Fruit fly (Drosophila melanogaster) whole organism, embryonic: Measurements from ENCODE around the gene CG12310.

Source experiments
- Awh ChIP-seq: fragments of 200-800 bp; sonication (Bioruptor generic); IDR thresholded peaks from 2 replicates; pipeline ENCODE4, ENCODE4 v1.3.6; 2022; ENCODE audit warnings: missing biosample characterization, missing genetic modification characterization
- Bgb ChIP-seq: fragments of 200-800 bp; sonication (Bioruptor generic); IDR thresholded peaks from 2 replicates; pipeline ENCODE4 v1.3.6; 2022; ENCODE audit warnings: missing biosample characterization, missing genetic modification characterization; ENCODE audit not compliant: partially characterized antibody
- CG10147 ChIP-seq: fragments of 200-800 bp; sonication (Bioruptor generic); optimal IDR thresholded peaks from 2 replicates; lab custom pipeline; 2019; ENCODE audit warnings: missing biosample characterization, mild to moderate bottlenecking, missing genetic modification characterization, moderate library complexity
- CG10366 ChIP-seq: fragments of 200-800 bp; sonication (Bioruptor generic); IDR thresholded peaks from 2 replicates; pipeline ENCODE4 v1.3.6; 2022; ENCODE audit warnings: missing biosample characterization, missing genetic modification characterization
- CG10959 ChIP-seq: fragments of 200-800 bp; sonication (Bioruptor generic); IDR thresholded peaks from 2 replicates; pipeline ENCODE4 v1.3.6; 2022; ENCODE audit warnings: missing biosample characterization, missing genetic modification characterization
- CG11093 ChIP-seq: fragments of 200-800 bp; sonication (Bioruptor generic); IDR thresholded peaks from 3 replicates; pipeline ENCODE4 v1.3.6; 2022; ENCODE audit warnings: missing biosample characterization, missing genetic modification characterization
- CG11456 ChIP-seq: fragments of 200-800 bp; sonication (Bioruptor generic); IDR thresholded peaks from 3 replicates; pipeline ENCODE4 v1.3.6; 2022; ENCODE audit warnings: missing biosample characterization, missing genetic modification characterization
- CG12659 ChIP-seq: fragments of 200-800 bp; sonication (Bioruptor generic); optimal IDR thresholded peaks from 3 replicates; lab custom pipeline; 2017; ENCODE audit warnings: mild to moderate bottlenecking, missing biosample characterization, missing genetic modification reagents, missing genetic modification characterization
- CG14014 ChIP-seq: fragments of 200-800 bp; sonication (Bioruptor generic); IDR thresholded peaks from 2 replicates; pipeline ENCODE4 v1.3.6; 2022; ENCODE audit warnings: missing biosample characterization, missing genetic modification characterization
- CG14860 ChIP-seq: fragments of 200-800 bp; sonication (Bioruptor generic); IDR thresholded peaks from 3 replicates; pipeline ENCODE4 v1.3.6; 2022; ENCODE audit warnings: missing biosample characterization, missing genetic modification characterization; ENCODE audit not compliant: partially characterized antibody
- CG1529 ChIP-seq: fragments of 200-800 bp; sonication (Bioruptor generic); optimal IDR thresholded peaks from 3 replicates; lab custom pipeline; 2018; ENCODE audit warnings: missing biosample characterization, missing genetic modification characterization
- CG2875 ChIP-seq: fragments of 200-800 bp; sonication (Bioruptor generic); optimal IDR thresholded peaks from 2 replicates; lab custom pipeline; 2017; ENCODE audit warnings: missing biosample characterization, mild to moderate bottlenecking, missing genetic modification characterization, missing genetic modification reagents
- CG42726 ChIP-seq: fragments of 200-800 bp; sonication (Bioruptor generic); IDR thresholded peaks from 2 replicates; pipeline ENCODE4 v1.3.6; 2022; ENCODE audit warnings: missing biosample characterization, missing genetic modification characterization; ENCODE audit not compliant: partially characterized antibody
- CG9609 ChIP-seq: fragments of 200-800 bp; sonication (Bioruptor generic); optimal IDR thresholded peaks from 3 replicates; lab custom pipeline; 2016; ENCODE audit warnings: missing biosample characterization, missing genetic modification characterization
- CG9727 ChIP-seq: fragments of 200-800 bp; sonication (Bioruptor generic); optimal IDR thresholded peaks from 3 replicates; lab custom pipeline; 2017; ENCODE audit warnings: missing biosample characterization, mild to moderate bottlenecking, missing genetic modification characterization
- E2f2 ChIP-seq: fragments of 200-800 bp; sonication (Bioruptor generic); IDR thresholded peaks from 2 replicates; pipeline ENCODE4 v1.3.6; 2022; ENCODE audit warnings: missing biosample characterization, missing genetic modification characterization
- GATAe ChIP-seq: fragments of 200-800 bp; sonication (Bioruptor generic); conservative IDR thresholded peaks from 2 replicates; pipeline ENCODE4 v1.3.6; 2022; ENCODE audit warnings: missing biosample characterization, missing genetic modification characterization
- HHEX ChIP-seq: fragments of 200-800 bp; sonication (Bioruptor generic); optimal IDR thresholded peaks from 3 replicates; lab custom pipeline; 2017; ENCODE audit warnings: missing biosample characterization, mild to moderate bottlenecking, missing genetic modification characterization, missing genetic modification reagents
- Hr51 ChIP-seq, 2 experiments: fragments of 200-800 bp; sonication (Bioruptor generic); optimal IDR thresholded peaks; 2 replicates in 1 of 2; 3 replicates in 1 of 2; lab custom pipeline; 2016 to 2018; ENCODE audit warnings: missing biosample characterization in 2 of 2, missing genetic modification characterization in 2 of 2, mild to moderate bottlenecking in 1 of 2, moderate library complexity in 1 of 2
- Lhr ChIP-seq: fragments of 200-800 bp; sonication (Bioruptor generic); optimal IDR thresholded peaks from 3 replicates; lab custom pipeline; 2017; ENCODE audit warnings: mild to moderate bottlenecking, missing biosample characterization, missing genetic modification reagents, missing genetic modification characterization
- Lim3 ChIP-seq: fragments of 200-800 bp; sonication (Bioruptor generic); IDR thresholded peaks from 2 replicates; pipeline ENCODE4 v1.3.6; 2022; ENCODE audit warnings: missing biosample characterization, missing genetic modification characterization
- Mes4 ChIP-seq: fragments of 200-800 bp; sonication (Bioruptor generic); optimal IDR thresholded peaks from 2 replicates; lab custom pipeline; 2016; ENCODE audit warnings: missing biosample characterization, missing genetic modification characterization
- Myb ChIP-seq: fragments of 200-800 bp; sonication (Bioruptor generic); optimal IDR thresholded peaks from 2 replicates; lab custom pipeline; 2016; ENCODE audit warnings: missing biosample characterization, missing genetic modification characterization
- NFAT ChIP-seq: fragments of 200-800 bp; sonication (Bioruptor generic); IDR thresholded peaks from 2 replicates; pipeline ENCODE4 v1.3.6; 2022; ENCODE audit warnings: missing biosample characterization, missing genetic modification characterization
- Oli ChIP-seq: fragments of 200-800 bp; sonication (Bioruptor generic); optimal IDR thresholded peaks from 2 replicates; lab custom pipeline; 2018; ENCODE audit warnings: missing biosample characterization, mild to moderate bottlenecking, missing genetic modification characterization, moderate library complexity
- Scr ChIP-seq: fragments of 200-800 bp; sonication (Bioruptor generic); IDR thresholded peaks from 2 replicates; pipeline ENCODE4 v1.3.6; 2022; ENCODE audit warnings: missing biosample characterization, missing genetic modification characterization; ENCODE audit not compliant: partially characterized antibody
- Spps ChIP-seq: fragments of 200-800 bp; sonication (Bioruptor generic); optimal IDR thresholded peaks from 2 replicates; lab custom pipeline; 2018; ENCODE audit warnings: missing biosample characterization, mild to moderate bottlenecking, missing genetic modification characterization
- ab ChIP-seq: fragments of 200-800 bp; sonication (Bioruptor generic); optimal IDR thresholded peaks from 2 replicates; lab custom pipeline; 2016; ENCODE audit warnings: missing biosample characterization, missing genetic modification characterization
- az2 ChIP-seq: fragments of 200-800 bp; sonication (Bioruptor generic); optimal IDR thresholded peaks from 3 replicates; lab custom pipeline; 2016; ENCODE audit warnings: missing biosample characterization, missing genetic modification characterization
- bowl ChIP-seq: fragments of 200-800 bp; sonication (Bioruptor generic); IDR thresholded peaks from 2 replicates; pipeline ENCODE4 v1.3.6; 2022; ENCODE audit warnings: missing biosample characterization, missing genetic modification characterization
- caup ChIP-seq: fragments of 200-800 bp; sonication (Bioruptor generic); optimal IDR thresholded peaks from 3 replicates; lab custom pipeline; 2017; ENCODE audit warnings: missing biosample characterization, mild to moderate bottlenecking, missing genetic modification characterization, moderate library complexity; ENCODE audit not compliant: severe bottlenecking
- chif ChIP-seq, 2 experiments: fragments of 200-800 bp; sonication (Bioruptor generic); optimal IDR thresholded peaks; 3 replicates each; lab custom pipeline; 2016; ENCODE audit warnings: missing biosample characterization in 2 of 2, missing genetic modification characterization in 2 of 2
- chinmo ChIP-seq: fragments of 200-800 bp; sonication (Bioruptor generic); IDR thresholded peaks from 4 replicates; pipeline ENCODE4 v1.3.6; 2022; ENCODE audit warnings: missing biosample characterization, missing genetic modification characterization; ENCODE audit not compliant: partially characterized antibody
- corto ChIP-seq: fragments of 200-800 bp; sonication (Bioruptor generic); optimal IDR thresholded peaks from 2 replicates; lab custom pipeline; 2016; ENCODE audit warnings: missing biosample characterization, mild to moderate bottlenecking, missing genetic modification characterization, moderate library complexity
- croc ChIP-seq: fragments of 200-800 bp; sonication (Bioruptor generic); conservative IDR thresholded peaks from 3 replicates; pipeline ENCODE4 v1.3.6; 2022; ENCODE audit warnings: missing biosample characterization, missing genetic modification characterization
- crp ChIP-seq, 2 experiments: fragments of 200-800 bp; sonication (Bioruptor generic); optimal IDR thresholded peaks; 2 replicates in 1 of 2; 3 replicates in 1 of 2; lab custom pipeline; 2017; ENCODE audit warnings: missing biosample characterization in 2 of 2, missing genetic modification characterization in 2 of 2, mild to moderate bottlenecking in 1 of 2, moderate library complexity in 1 of 2
- dpn ChIP-seq, 2 experiments: fragments of 200-800 bp; sonication (Bioruptor generic); optimal IDR thresholded peaks; 3 replicates each; lab custom pipeline; 2016; ENCODE audit warnings: missing biosample characterization in 2 of 2, missing genetic modification characterization in 2 of 2
- grn ChIP-seq: fragments of 200-800 bp; sonication (Bioruptor generic); optimal IDR thresholded peaks from 3 replicates; lab custom pipeline; 2017; ENCODE audit warnings: missing biosample characterization, missing genetic modification characterization
- h ChIP-seq: fragments of >200 bp; optimal IDR thresholded peaks from 2 replicates; lab custom pipeline; 2017
- kay ChIP-seq: fragments of 200-800 bp; sonication (Bioruptor generic); optimal IDR thresholded peaks from 2 replicates; lab custom pipeline; 2016; ENCODE audit warnings: missing biosample characterization, missing genetic modification characterization
- ken ChIP-seq: fragments of 200-800 bp; sonication (Bioruptor generic); IDR thresholded peaks from 3 replicates; pipeline ENCODE4 v1.3.6; 2022; ENCODE audit warnings: missing biosample characterization, missing genetic modification characterization
- otp ChIP-seq: fragments of 200-800 bp; sonication (Bioruptor generic); IDR thresholded peaks from 3 replicates; pipeline ENCODE4, ENCODE4 v1.3.6; 2022; ENCODE audit warnings: missing biosample characterization, missing genetic modification characterization
- pfk ChIP-seq: fragments of 200-800 bp; sonication (Bioruptor generic); optimal IDR thresholded peaks from 2 replicates; lab custom pipeline; 2018; ENCODE audit warnings: missing biosample characterization, mild to moderate bottlenecking, missing genetic modification characterization, moderate library complexity
- sr ChIP-seq: fragments of 200-800 bp; sonication (Bioruptor generic); IDR thresholded peaks from 3 replicates; pipeline ENCODE4 v1.3.6; 2022; ENCODE audit warnings: missing biosample characterization, missing genetic modification characterization
- ssp ChIP-seq: fragments of 200-800 bp; sonication (Bioruptor generic); IDR thresholded peaks from 2 replicates; pipeline ENCODE4 v1.3.6; 2022; ENCODE audit warnings: missing biosample characterization, missing genetic modification characterization
- tgo ChIP-seq: fragments of 200-800 bp; sonication (Bioruptor generic); IDR thresholded peaks from 3 replicates; pipeline ENCODE4 v1.3.6; 2022; ENCODE audit warnings: missing biosample characterization, missing genetic modification characterization
- tin ChIP-seq: fragments of 200-800 bp; sonication (Bioruptor generic); optimal IDR thresholded peaks from 3 replicates; lab custom pipeline; 2016; ENCODE audit warnings: missing biosample characterization, missing genetic modification characterization
- vnd ChIP-seq: fragments of 200-800 bp; sonication (Bioruptor generic); IDR thresholded peaks from 3 replicates; pipeline ENCODE4 v1.3.6; 2022; ENCODE audit warnings: missing biosample characterization, missing genetic modification characterization; ENCODE audit not compliant: partially characterized antibody

Gene CG12310

dm6 chr3L:15011638-15012335 lies 38.8 kb downstream of the CG12310 start (continued):
- TF ChIP-seq CG10366 (GFP tag; lab: Robert Waterston, UW), result peak; percentile 70
- peak; percentile 38; the same call in 2 of the 3 replicates for TF ChIP-seq croc (GFP tag; lab: Robert Waterston, UW)
- TF ChIP-seq ssp, result peak; percentile 45; the same call in 1 of the 2 replicates
- TF ChIP-seq NFAT (GFP tag; lab: Robert Waterston, UW), result peak; percentile 27; the same call in 1 of the 2 replicates
- TF ChIP-seq Lhr (GFP tag; lab: Kevin White, UChicago), result peak; percentile 33
- TF ChIP-seq HHEX (GFP tag; lab: Kevin White, UChicago), result peak; percentile 71
- TF ChIP-seq Bgb (GFP tag; lab: Robert Waterston, UW), result no peak
- peak; percentile 58; the same call in 1 of the 2 replicates for TF ChIP-seq CG14014 (GFP tag; lab: Robert Waterston, UW)
- no peak for TF ChIP-seq h (lab: Kevin White, UChicago)
- no peak for TF ChIP-seq GATAe (GFP tag; lab: Robert Waterston, UW)
- no peak for TF ChIP-seq pfk (GFP tag; lab: Kevin White, UChicago)
- no peak for TF ChIP-seq CG42726 (GFP tag; lab: Robert Waterston, UW)
- TF ChIP-seq E2f2 (GFP tag; lab: Robert Waterston, UW), result 0 out of 2 replicates have a peak, but pooled peaks have one; percentile 44
- TF ChIP-seq bowl (GFP tag; lab: Robert Waterston, UW), result no peak
- TF ChIP-seq CG9727 (GFP tag; lab: Kevin White, UChicago), result peak; percentile 81
- TF ChIP-seq kay, result peak; percentile 47
- TF ChIP-seq dpn (GFP tag; optimal IDR thresholded peaks at IDR 0.05; lab: Kevin White, UChicago), result peak in 1 of 2 experiments; percentile 60
- peak; percentile 65 for TF ChIP-seq Awh
- 0 out of 3 replicates have a peak, but pooled peaks have one; percentile 36 for TF ChIP-seq CG11093
- TF ChIP-seq ab (GFP tag; lab: Kevin White, UChicago), result no peak
- peak; percentile 12 for TF ChIP-seq grn (GFP tag; lab: Kevin White, UChicago)
- peak; percentile 82 for TF ChIP-seq tgo (GFP tag; lab: Robert Waterston, UW)
- peak; percentile 35 for TF ChIP-seq caup
- TF ChIP-seq CG14860 (GFP tag; lab: Robert Waterston, UW), result no peak
- peak; percentile 64 for TF ChIP-seq CG12659 (GFP tag; lab: Kevin White, UChicago)
- no peak for TF ChIP-seq vnd
- peak; percentile 74 for TF ChIP-seq az2 (GFP tag; lab: Kevin White, UChicago)
- TF ChIP-seq CG10147 (GFP tag; lab: Kevin White, UChicago), result peak; percentile 76
- TF ChIP-seq Oli (tag; lab: Kevin White, UChicago), result peak; percentile 81
- no peak for TF ChIP-seq chinmo (GFP tag; lab: Robert Waterston, UW)
- peak; percentile 46; the same call in 1 of the 3 replicates for TF ChIP-seq otp
- TF ChIP-seq Spps (tag; lab: Kevin White, UChicago), result peak; percentile 76
- TF ChIP-seq Lim3 (GFP tag; lab: Robert Waterston, UW), result 0 out of 2 replicates have a peak, but pooled peaks have one; percentile 63
- TF ChIP-seq CG11456 (GFP tag; lab: Robert Waterston, UW), result 0 out of 3 replicates have a peak, but pooled peaks have one; percentile 18
- TF ChIP-seq CG9609 (GFP tag; lab: Kevin White, UChicago), result peak; percentile 6
- TF ChIP-seq sr (GFP tag; lab: Robert Waterston, UW), result no peak
- TF ChIP-seq Hr51 (GFP tag; optimal IDR thresholded peaks at IDR 0.05; lab: Kevin White, UChicago), result peak in 1 of 2 experiments; percentile 84
- TF ChIP-seq CG10959 (GFP tag; lab: Robert Waterston, UW), result peak; percentile 80
- TF ChIP-seq CG1529 (GFP tag; lab: Kevin White, UChicago), result peak; percentile 53
- TF ChIP-seq Mes4 (GFP tag; lab: Kevin White, UChicago), result no peak
- TF ChIP-seq CG2875, result peak; percentile 52
- no peak for TF ChIP-seq crp (GFP tag; optimal IDR thresholded peaks at IDR 0.05; lab: Kevin White, UChicago)
- no peak for TF ChIP-seq Myb (GFP tag; lab: Kevin White, UChicago)
- TF ChIP-seq chif (GFP tag; optimal IDR thresholded peaks at IDR 0.05; lab: Kevin White, UChicago), result peak; percentile 7 to 57
- TF ChIP-seq tin (GFP tag; lab: Kevin White, UChicago), result peak; percentile 65
- no peak for TF ChIP-seq Scr (GFP tag; lab: Robert Waterston, UW)
- TF ChIP-seq corto (GFP tag; lab: Kevin White, UChicago), result no peak
- TF ChIP-seq ken (GFP tag; lab: Robert Waterston, UW), result peak; percentile 65; the same call in 2 of the 3 replicates
